Fruit fly (Drosophila melanogaster) whole organism, embryonic: ENCODE measurements around the gene smo.

Experiments
- Bgb ChIP-seq: fragments of 200-800 bp; sonication (Bioruptor generic); IDR thresholded peaks from 2 replicates; pipeline ENCODE4 v1.3.6; 2022; ENCODE audit warnings: missing biosample characterization, missing genetic modification characterization; ENCODE audit not compliant: partially characterized antibody
- CG10267 ChIP-seq: fragments of 200-800 bp; sonication (Bioruptor generic); optimal IDR thresholded peaks from 2 replicates; lab custom pipeline; 2018; ENCODE audit warnings: missing biosample characterization, mild to moderate bottlenecking, missing genetic modification characterization, moderate library complexity
- CG11456 ChIP-seq: fragments of 200-800 bp; sonication (Bioruptor generic); IDR thresholded peaks from 3 replicates; pipeline ENCODE4 v1.3.6; 2022; ENCODE audit warnings: missing biosample characterization, missing genetic modification characterization
- CG12236 ChIP-seq: fragments of 200-800 bp; sonication (Bioruptor generic); optimal IDR thresholded peaks from 2 replicates; lab custom pipeline; 2016; ENCODE audit warnings: missing biosample characterization, missing genetic modification characterization
- CG1233 ChIP-seq: fragments of 200-800 bp; sonication (Bioruptor generic); optimal IDR thresholded peaks from 4 replicates; lab custom pipeline; 2018; ENCODE audit warnings: missing biosample characterization, mild to moderate bottlenecking, missing genetic modification characterization
- CG14860 ChIP-seq: fragments of 200-800 bp; sonication (Bioruptor generic); IDR thresholded peaks from 3 replicates; pipeline ENCODE4 v1.3.6; 2022; ENCODE audit warnings: missing biosample characterization, missing genetic modification characterization; ENCODE audit not compliant: partially characterized antibody
- CG1603 ChIP-seq: fragments of 200-800 bp; sonication (Bioruptor generic); optimal IDR thresholded peaks from 2 replicates; lab custom pipeline; 2019; ENCODE audit warnings: missing biosample characterization, mild to moderate bottlenecking, missing genetic modification characterization, moderate library complexity
- CG1647 ChIP-seq: fragments of 200-800 bp; sonication (Bioruptor generic); optimal IDR thresholded peaks from 3 replicates; lab custom pipeline; 2016; ENCODE audit warnings: missing biosample characterization, missing genetic modification characterization
- CG16863 ChIP-seq: fragments of 200-800 bp; sonication (Bioruptor generic); optimal IDR thresholded peaks from 3 replicates; lab custom pipeline; 2016; ENCODE audit warnings: missing biosample characterization, missing genetic modification characterization
- CG17328 ChIP-seq: fragments of 200-800 bp; sonication (Bioruptor generic); IDR thresholded peaks from 2 replicates; pipeline ENCODE4 v1.3.6; 2022; ENCODE audit warnings: missing biosample characterization, missing genetic modification characterization
- CG17568 ChIP-seq: fragments of 200-800 bp; sonication (Bioruptor generic); optimal IDR thresholded peaks from 2 replicates; lab custom pipeline; 2018; ENCODE audit warnings: missing biosample characterization, mild to moderate bottlenecking, missing genetic modification characterization, moderate library complexity
- CG2202 ChIP-seq: fragments of 200-800 bp; sonication (Bioruptor generic); optimal IDR thresholded peaks from 2 replicates; lab custom pipeline; 2018; ENCODE audit warnings: missing biosample characterization, mild to moderate bottlenecking, missing genetic modification characterization
- CG31224 ChIP-seq: fragments of 200-800 bp; sonication (Bioruptor generic); IDR thresholded peaks from 2 replicates; pipeline ENCODE4 v1.3.6; 2022; ENCODE audit warnings: missing biosample characterization, missing genetic modification characterization
- CG32532 ChIP-seq: fragments of 200-800 bp; sonication (Bioruptor generic); IDR thresholded peaks from 2 replicates; pipeline ENCODE4 v1.3.6; 2022; ENCODE audit warnings: missing biosample characterization, missing genetic modification characterization
- CG34422 ChIP-seq: fragments of 200-800 bp; sonication (Bioruptor generic); IDR thresholded peaks from 3 replicates; pipeline ENCODE4 v1.3.6; 2022; ENCODE audit warnings: missing biosample characterization, missing genetic modification characterization
- CG4360 ChIP-seq: fragments of 200-800 bp; sonication (Bioruptor generic); IDR thresholded peaks from 2 replicates; pipeline ENCODE4 v1.3.6; 2022; ENCODE audit warnings: missing biosample characterization, missing genetic modification characterization
- CG4707 ChIP-seq: fragments of 200-800 bp; sonication (Bioruptor generic); optimal IDR thresholded peaks from 2 replicates; lab custom pipeline; 2018; ENCODE audit warnings: missing biosample characterization, mild to moderate bottlenecking, missing genetic modification characterization, moderate library complexity
- CG6272 ChIP-seq: fragments of 200-800 bp; sonication (Bioruptor generic); IDR thresholded peaks from 2 replicates; pipeline ENCODE4 v1.3.6; 2022; ENCODE audit warnings: missing biosample characterization, missing genetic modification characterization
- CG7786 ChIP-seq: fragments of 200-800 bp; sonication (Bioruptor generic); optimal IDR thresholded peaks from 2 replicates; lab custom pipeline; 2016; ENCODE audit warnings: missing biosample characterization, missing genetic modification characterization
- CG9215 ChIP-seq: fragments of 200-800 bp; sonication (Bioruptor generic); IDR thresholded peaks from 2 replicates; pipeline ENCODE4 v1.3.6; 2022; ENCODE audit warnings: missing biosample characterization, missing genetic modification characterization
- Dbx ChIP-seq: fragments of 200-800 bp; sonication (Bioruptor generic); IDR thresholded peaks from 3 replicates; pipeline ENCODE4 v1.3.6; 2022; ENCODE audit warnings: missing biosample characterization, missing genetic modification characterization
- Ets97D ChIP-seq: fragments of 200-800 bp; sonication (Bioruptor generic); optimal IDR thresholded peaks from 3 replicates; lab custom pipeline; 2016; ENCODE audit warnings: missing biosample characterization, missing genetic modification characterization
- Gug ChIP-seq: fragments of 200-800 bp; sonication (Bioruptor generic); IDR thresholded peaks from 4 replicates; pipeline ENCODE4 v1.3.6; 2022; ENCODE audit warnings: missing biosample characterization, missing genetic modification characterization
- H2.0 ChIP-seq: fragments of 200-800 bp; sonication (Bioruptor generic); IDR thresholded peaks from 2 replicates; pipeline ENCODE4 v1.3.6; 2022; ENCODE audit warnings: missing biosample characterization, missing genetic modification characterization
- Hand ChIP-seq: fragments of 200-800 bp; sonication (Bioruptor generic); optimal IDR thresholded peaks from 2 replicates; lab custom pipeline; 2017; ENCODE audit warnings: mild to moderate bottlenecking, missing biosample characterization, missing genetic modification reagents, missing genetic modification characterization
- Hr51 ChIP-seq, 2 experiments: fragments of 200-800 bp; sonication (Bioruptor generic); optimal IDR thresholded peaks; 2 replicates in 1 of 2; 3 replicates in 1 of 2; lab custom pipeline; 2016 to 2018; ENCODE audit warnings: missing biosample characterization in 2 of 2, missing genetic modification characterization in 2 of 2, mild to moderate bottlenecking in 1 of 2, moderate library complexity in 1 of 2
- Hsf ChIP-seq: fragments of 200-800 bp; sonication (Bioruptor generic); optimal IDR thresholded peaks from 3 replicates; lab custom pipeline; 2016; ENCODE audit warnings: missing biosample characterization, missing genetic modification characterization
- PHDP ChIP-seq: fragments of 200-800 bp; sonication (Bioruptor generic); optimal IDR thresholded peaks from 3 replicates; lab custom pipeline; 2018; ENCODE audit warnings: missing biosample characterization, mild to moderate bottlenecking, missing genetic modification characterization, moderate library complexity
- Sry-δ ChIP-seq: fragments of 200-800 bp; sonication (Bioruptor generic); optimal IDR thresholded peaks from 2 replicates; lab custom pipeline; 2016; ENCODE audit warnings: missing biosample characterization, missing genetic modification characterization
- Ssrp ChIP-seq: fragments of 200-800 bp; sonication (Bioruptor generic); optimal IDR thresholded peaks from 2 replicates; lab custom pipeline; 2018; ENCODE audit warnings: missing biosample characterization, mild to moderate bottlenecking, missing genetic modification characterization, moderate library complexity
- Taf1 ChIP-seq: fragments of 200-800 bp; sonication (Bioruptor generic); IDR thresholded peaks from 2 replicates; pipeline ENCODE4 v1.3.6; 2022; ENCODE audit warnings: missing biosample characterization, missing genetic modification characterization
- ab ChIP-seq: fragments of 200-800 bp; sonication (Bioruptor generic); optimal IDR thresholded peaks from 2 replicates; lab custom pipeline; 2016; ENCODE audit warnings: missing biosample characterization, missing genetic modification characterization
- bcd ChIP-seq: fragments of 200-800 bp; sonication (Bioruptor generic); optimal IDR thresholded peaks from 2 replicates; lab custom pipeline; 2017; ENCODE audit warnings: missing biosample characterization, mild to moderate bottlenecking, missing genetic modification characterization
- cas ChIP-seq: fragments of 200-800 bp; sonication (Bioruptor generic); IDR thresholded peaks from 2 replicates; pipeline ENCODE4 v1.3.6; 2022; ENCODE audit warnings: missing biosample characterization, missing genetic modification characterization
- crp ChIP-seq, 2 experiments: fragments of 200-800 bp; sonication (Bioruptor generic); optimal IDR thresholded peaks; 2 replicates in 1 of 2; 3 replicates in 1 of 2; lab custom pipeline; 2017; ENCODE audit warnings: missing biosample characterization in 2 of 2, missing genetic modification characterization in 2 of 2, mild to moderate bottlenecking in 1 of 2, moderate library complexity in 1 of 2
- dmrt99B ChIP-seq: fragments of 200-800 bp; sonication (Bioruptor generic); optimal IDR thresholded peaks from 2 replicates; lab custom pipeline; 2018; ENCODE audit warnings: missing biosample characterization, mild to moderate bottlenecking, missing genetic modification characterization, moderate library complexity
- her ChIP-seq: fragments of 200-800 bp; sonication (Bioruptor generic); optimal IDR thresholded peaks from 2 replicates; lab custom pipeline; 2016; ENCODE audit warnings: missing biosample characterization, missing genetic modification characterization
- lbe ChIP-seq: fragments of 200-800 bp; sonication (Bioruptor generic); optimal IDR thresholded peaks from 2 replicates; lab custom pipeline; 2016; ENCODE audit warnings: missing biosample characterization, mild to moderate bottlenecking, missing genetic modification characterization
- nerfin-1 ChIP-seq: fragments of 200-800 bp; sonication (Bioruptor generic); optimal IDR thresholded peaks from 3 replicates; lab custom pipeline; 2019; ENCODE audit warnings: missing biosample characterization, mild to moderate bottlenecking, missing genetic modification characterization, moderate library complexity
- odd ChIP-seq: fragments of 200-800 bp; sonication (Bioruptor generic); optimal IDR thresholded peaks from 2 replicates; lab custom pipeline; 2017; ENCODE audit warnings: missing biosample characterization, mild to moderate bottlenecking, missing genetic modification characterization
- p53 ChIP-seq: fragments of 200-800 bp; sonication (Bioruptor generic); optimal IDR thresholded peaks from 2 replicates; lab custom pipeline; 2016; ENCODE audit warnings: missing biosample characterization, missing genetic modification characterization
- sc ChIP-seq, 3 experiments: fragments of >200 bp in 2 of 3; fragments of 200-800 bp in 1 of 3; sonication (Bioruptor generic) in 1 of 3; optimal IDR thresholded peaks; 2 replicates in 2 of 3; 3 replicates in 1 of 3; lab custom pipeline; 2017; ENCODE audit warnings: mild to moderate bottlenecking in 1 of 3, missing biosample characterization in 1 of 3, missing genetic modification characterization in 1 of 3, missing genetic modification reagents in 1 of 3
- schlank ChIP-seq: fragments of 200-800 bp; sonication (Bioruptor generic); optimal IDR thresholded peaks from 2 replicates; lab custom pipeline; 2018; ENCODE audit warnings: missing biosample characterization, mild to moderate bottlenecking, missing genetic modification characterization
- sd ChIP-seq: fragments of 200-800 bp; sonication (Bioruptor generic); optimal IDR thresholded peaks from 3 replicates; lab custom pipeline; 2018; ENCODE audit warnings: missing biosample characterization, mild to moderate bottlenecking, missing genetic modification characterization, moderate library complexity
- sima ChIP-seq: fragments of 200-800 bp; sonication (Bioruptor generic); optimal IDR thresholded peaks from 2 replicates; lab custom pipeline; 2016; ENCODE audit warnings: missing biosample characterization, missing genetic modification characterization
- stwl ChIP-seq: fragments of 200-800 bp; sonication (Bioruptor generic); optimal IDR thresholded peaks from 3 replicates; lab custom pipeline; 2018; ENCODE audit warnings: missing biosample characterization, mild to moderate bottlenecking, missing genetic modification characterization, moderate library complexity
- tup ChIP-seq: fragments of 200-800 bp; sonication (Bioruptor generic); optimal IDR thresholded peaks from 2 replicates; lab custom pipeline; 2016; ENCODE audit warnings: missing biosample characterization, mild to moderate bottlenecking, missing genetic modification characterization, moderate library complexity
- zfh2 ChIP-seq: fragments of 200-800 bp; sonication (Bioruptor generic); optimal IDR thresholded peaks from 2 replicates; lab custom pipeline; 2016; ENCODE audit warnings: missing biosample characterization, missing genetic modification characterization

smo gene

DNA sequence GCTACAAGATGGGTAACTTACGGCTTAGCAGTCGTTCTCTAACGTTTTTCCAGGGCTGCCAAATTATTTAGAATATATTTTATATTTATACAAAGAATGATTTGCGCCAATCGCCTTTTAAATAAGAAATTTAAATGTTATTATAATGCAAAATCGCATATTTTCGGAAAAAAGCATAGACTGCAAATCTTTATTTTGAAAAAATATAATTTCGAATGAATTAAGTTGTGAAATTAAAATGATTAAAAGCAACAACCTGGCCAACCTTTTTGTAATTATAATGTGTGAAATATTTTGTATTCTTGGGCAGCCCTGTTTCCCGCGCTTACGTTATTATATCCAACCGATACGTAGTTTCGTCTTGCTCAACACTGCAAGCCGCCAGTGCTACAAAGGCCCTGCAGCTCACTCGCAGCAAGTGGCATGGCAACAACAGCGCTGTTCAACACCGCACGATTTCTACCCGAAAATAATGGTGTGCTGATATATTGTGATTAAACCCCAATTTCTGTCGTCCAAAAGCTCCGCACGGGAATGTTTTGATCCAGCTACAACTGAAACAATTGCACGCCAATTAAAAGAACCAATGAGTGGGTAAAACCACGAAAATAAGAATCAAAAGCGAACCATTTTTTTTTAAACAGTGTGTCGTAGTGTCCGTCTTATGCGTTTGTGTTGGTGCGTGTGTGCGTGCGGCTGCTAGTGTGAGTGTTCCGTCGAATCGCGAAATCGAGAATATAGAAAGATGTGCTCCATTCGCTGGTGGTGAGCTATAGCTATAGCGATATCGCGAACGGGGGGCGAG, 20.3 kb downstream of the smo start, which contains the start of gene Pi3K21B (continued):
- TF ChIP-seq CG14860 (GFP tag; lab: Robert Waterston, UW) (no peak), CG17568 (GFP tag; lab: Kevin White, UChicago) (peak; percentile 2), Sry-δ (GFP tag; lab: Kevin White, UChicago) (peak; percentile 62), crp (GFP tag; optimal IDR thresholded peaks at IDR 0.05; lab: Kevin White, UChicago) (peak in 1 of 2 experiments; percentile 31), p53 (GFP tag; lab: Kevin White, UChicago) (peak; percentile 36), nerfin-1 (tag; lab: Kevin White, UChicago) (peak; percentile 82), sd (tag; lab: Kevin White, UChicago) (peak; percentile 70), H2.0 (GFP tag; lab: Robert Waterston, UW) (peak; percentile 84), Hsf (GFP tag; lab: Kevin White, UChicago) (peak; percentile 90), sima (GFP tag; lab: Kevin White, UChicago) (peak; percentile 36), Gug (GFP tag; lab: Robert Waterston, UW) (peak; percentile 82), CG10267 (peak; percentile 98), sc (optimal IDR thresholded peaks at IDR 0.05; lab: Kevin White, UChicago) (no peak), sc (GFP tag; optimal IDR thresholded peaks at IDR 0.05; lab: Kevin White, UChicago) (peak; percentile 85), CG1233 (GFP tag; lab: Kevin White, UChicago) (peak; percentile 88), Hand (GFP tag; lab: Kevin White, UChicago) (peak; percentile 73), CG2202 (tag; lab: Kevin White, UChicago) (peak; percentile 62), CG4360 (no peak), Ssrp (tag; lab: Kevin White, UChicago) (peak; percentile 90), CG9215 (GFP tag; lab: Robert Waterston, UW) (peak; percentile 87), Bgb (GFP tag; lab: Robert Waterston, UW) (peak; percentile 26; the same call in 1 of the 2 replicates), CG16863 (GFP tag; lab: Kevin White, UChicago) (peak; percentile 86), schlank (tag; lab: Kevin White, UChicago) (peak; percentile 38), Ets97D (peak; percentile 88), Hr51 (GFP tag; optimal IDR thresholded peaks at IDR 0.05; lab: Kevin White, UChicago) (peak; percentile 87 to 94), Dbx (GFP tag; lab: Robert Waterston, UW) (peak; percentile 93), CG34422 (GFP tag; lab: Robert Waterston, UW) (no peak; the same call in 1 of the 3 replicates), CG31224 (GFP tag; lab: Robert Waterston, UW) (peak; percentile 67), her (GFP tag; lab: Kevin White, UChicago) (peak; percentile 89), bcd (GFP tag; lab: Kevin White, UChicago) (peak; percentile 91), Taf1 (peak; percentile 54; the same call in 1 of the 2 replicates), CG12236 (peak; percentile 77), tup (peak; percentile 90), lbe (GFP tag; lab: Kevin White, UChicago) (peak; percentile 83), ab (GFP tag; lab: Kevin White, UChicago) (peak; percentile 86), odd (GFP tag; lab: Kevin White, UChicago) (peak; percentile 75), dmrt99B (tag; lab: Kevin White, UChicago) (peak; percentile 86), CG1647 (GFP tag; lab: Kevin White, UChicago) (peak; percentile 95), cas (GFP tag; lab: Robert Waterston, UW) (peak; percentile 30; the same call in 1 of the 2 replicates), CG11456 (GFP tag; lab: Robert Waterston, UW) (peak; percentile 96), stwl (peak; percentile 93), PHDP (peak; percentile 89), CG7786 (peak; percentile 95), CG4707 (GFP tag; lab: Kevin White, UChicago) (peak; percentile 37), CG1603 (tag; lab: Kevin White, UChicago) (peak; percentile 85), CG17328 (peak; percentile 75; the same call in 1 of the 2 replicates), zfh2 (peak; percentile 96), CG32532 (GFP tag; lab: Robert Waterston, UW) (peak; percentile 86), CG6272 (GFP tag; lab: Robert Waterston, UW) (peak; percentile 78)
